Worm (Caenorhabditis elegans) whole organism, L3 larva: ENCODE measurements around the gene Y32G9A.5.
A peak's percentile ranks its signal among the peaks of the same experiment; 100 is the strongest.

ENCODE experiments used
- R02D3.7 ChIP-seq: fragments of 150-350 bp; optimal IDR thresholded peaks from 2 replicates; lab custom pipeline; 2014; ENCODE audit warnings: missing biosample characterization, missing genetic modification characterization
- ZK546.5 ChIP-seq: sonication (generic microtip); optimal IDR thresholded peaks from 2 replicates; lab custom pipeline; 2017; ENCODE audit warnings: missing biosample characterization, missing genetic modification characterization
- aly-2 ChIP-seq: fragments of 150-350 bp; optimal IDR thresholded peaks from 2 replicates; lab custom pipeline; 2014; ENCODE audit warnings: missing biosample characterization, missing genetic modification characterization
- ama-1 ChIP-seq: fragments of 150-350 bp; optimal IDR thresholded peaks from 2 replicates; lab custom pipeline; 2018
- ceh-28 ChIP-seq: fragments of 150-350 bp; optimal IDR thresholded peaks from 2 replicates; lab custom pipeline; 2014; ENCODE audit warnings: missing biosample characterization, missing genetic modification reagents, missing genetic modification characterization
- daf-12 ChIP-seq: fragments of 150-350 bp; optimal IDR thresholded peaks from 2 replicates; lab custom pipeline; 2014; ENCODE audit warnings: missing biosample characterization, missing genetic modification reagents, missing genetic modification characterization
- egl-27 ChIP-seq: sonication (generic microtip); optimal IDR thresholded peaks from 4 replicates; lab custom pipeline; 2017; ENCODE audit warnings: missing biosample characterization, missing genetic modification reagents, missing genetic modification characterization
- egl-5 ChIP-seq: fragments of 150-350 bp; optimal IDR thresholded peaks from 2 replicates; lab custom pipeline; 2017; ENCODE audit warnings: missing biosample characterization, missing genetic modification reagents, missing genetic modification characterization, inconsistent platforms
- elt-1 ChIP-seq: fragments of 150-350 bp; optimal IDR thresholded peaks from 2 replicates; lab custom pipeline; 2014; ENCODE audit warnings: missing biosample characterization, missing genetic modification characterization
- elt-2 ChIP-seq: sonication (generic microtip); optimal IDR thresholded peaks from 2 replicates; lab custom pipeline; 2016; ENCODE audit warnings: missing genetic modification reagents, mild to moderate bottlenecking, missing genetic modification characterization, missing compliant biosample characterization
- elt-3 ChIP-seq, 3 experiments: fragments of 150-350 bp in 1 of 3; sonication (generic microtip) in 2 of 3; optimal IDR thresholded peaks; 2 replicates in 2 of 3; 4 replicates in 1 of 3; lab custom pipeline; 2014 to 2017; ENCODE audit warnings: missing biosample characterization in 3 of 3, missing genetic modification characterization in 3 of 3
- eor-1 ChIP-seq, 2 experiments: fragments of 150-350 bp; optimal IDR thresholded peaks; 2 replicates each; lab custom pipeline; 2014 to 2018; ENCODE audit warnings: missing biosample characterization in 2 of 2, missing genetic modification characterization in 2 of 2
- fkh-10 ChIP-seq: sonication (generic microtip); optimal IDR thresholded peaks from 2 replicates; lab custom pipeline; 2017; ENCODE audit warnings: missing biosample characterization, missing genetic modification reagents, missing genetic modification characterization
- fkh-2 ChIP-seq: fragments of 150-350 bp; optimal IDR thresholded peaks from 2 replicates; lab custom pipeline; 2014; ENCODE audit warnings: missing biosample characterization, missing genetic modification reagents, missing genetic modification characterization
- hmg-11 ChIP-seq: sonication (generic microtip); optimal IDR thresholded peaks from 2 replicates; lab custom pipeline; 2016; ENCODE audit warnings: missing genetic modification characterization, missing compliant biosample characterization
- lin-15B ChIP-seq: fragments of 150-350 bp; optimal IDR thresholded peaks from 2 replicates; lab custom pipeline; 2014; ENCODE audit warnings: missing biosample characterization, missing genetic modification characterization
- lin-39 ChIP-seq: fragments of 150-350 bp; optimal IDR thresholded peaks from 2 replicates; lab custom pipeline; 2018; ENCODE audit warnings: missing biosample characterization, missing genetic modification reagents, missing genetic modification characterization
- lsy-12 ChIP-seq: sonication (generic microtip); optimal IDR thresholded peaks from 2 replicates; lab custom pipeline; 2016; ENCODE audit warnings: mild to moderate bottlenecking, missing genetic modification characterization, missing compliant biosample characterization
- mdl-1 ChIP-seq: fragments of 150-350 bp; optimal IDR thresholded peaks from 2 replicates; lab custom pipeline; 2014; ENCODE audit warnings: missing biosample characterization, missing genetic modification characterization
- mml-1 ChIP-seq: fragments of 150-350 bp; sonication (generic microtip); optimal IDR thresholded peaks from 3 replicates; lab custom pipeline; 2014; ENCODE audit warnings: missing biosample characterization, missing genetic modification characterization
- nfya-1 ChIP-seq: sonication (generic microtip); optimal IDR thresholded peaks from 2 replicates; lab custom pipeline; 2017; ENCODE audit warnings: missing genetic modification characterization, mild to moderate bottlenecking, missing compliant biosample characterization, antibody characterized with exemption, moderate library complexity; ENCODE audit not compliant: insufficient read depth
- nhr-11 ChIP-seq: fragments of 150-350 bp; optimal IDR thresholded peaks from 2 replicates; lab custom pipeline; 2014; ENCODE audit warnings: missing biosample characterization, missing genetic modification characterization
- nhr-12 ChIP-seq: fragments of 150-350 bp; optimal IDR thresholded peaks from 2 replicates; lab custom pipeline; 2014; ENCODE audit warnings: missing biosample characterization, missing genetic modification characterization
- nhr-23 ChIP-seq: fragments of 150-350 bp; optimal IDR thresholded peaks from 2 replicates; lab custom pipeline; 2014; ENCODE audit warnings: missing biosample characterization, missing genetic modification reagents, missing genetic modification characterization
- nhr-237 ChIP-seq: fragments of 150-350 bp; optimal IDR thresholded peaks from 2 replicates; lab custom pipeline; 2014; ENCODE audit warnings: missing biosample characterization, missing genetic modification characterization
- nhr-25 ChIP-seq: sonication (generic microtip); optimal IDR thresholded peaks from 2 replicates; lab custom pipeline; 2017; ENCODE audit warnings: missing biosample characterization, missing genetic modification characterization
- nhr-28 ChIP-seq: fragments of 150-350 bp; optimal IDR thresholded peaks from 2 replicates; lab custom pipeline; 2014; ENCODE audit warnings: missing biosample characterization, missing genetic modification characterization
- nhr-67 ChIP-seq: fragments of 150-350 bp; optimal IDR thresholded peaks from 2 replicates; lab custom pipeline; 2014; ENCODE audit warnings: missing biosample characterization, missing genetic modification characterization
- nhr-76 ChIP-seq: fragments of 150-350 bp; sonication (generic microtip); optimal IDR thresholded peaks from 5 replicates; lab custom pipeline; 2014; ENCODE audit warnings: missing biosample characterization, missing genetic modification characterization
- pha-4 ChIP-seq: fragments of 150-350 bp; optimal IDR thresholded peaks from 2 replicates; lab custom pipeline; 2014; ENCODE audit warnings: missing biosample characterization, missing genetic modification reagents, missing genetic modification characterization
- pqm-1 ChIP-seq: fragments of 150-350 bp; optimal IDR thresholded peaks from 2 replicates; lab custom pipeline; 2017; ENCODE audit warnings: missing biosample characterization, missing genetic modification characterization, inconsistent platforms
- sea-2 ChIP-seq: fragments of 150-350 bp; sonication (generic microtip); optimal IDR thresholded peaks from 4 replicates; lab custom pipeline; 2014; ENCODE audit warnings: missing biosample characterization, missing genetic modification reagents, missing genetic modification characterization
- skn-1 ChIP-seq: fragments of 150-350 bp; optimal IDR thresholded peaks from 2 replicates; lab custom pipeline; 2014; ENCODE audit warnings: missing biosample characterization, missing genetic modification characterization
- snpc-4 ChIP-seq: fragments of 150-350 bp; optimal IDR thresholded peaks from 2 replicates; lab custom pipeline; 2014; ENCODE audit warnings: missing biosample characterization, missing genetic modification characterization
- tbx-2 ChIP-seq: sonication (generic microtip); optimal IDR thresholded peaks from 2 replicates; lab custom pipeline; 2016; ENCODE audit warnings: mild to moderate bottlenecking, missing genetic modification characterization, missing compliant biosample characterization
- unc-39 ChIP-seq: sonication (generic microtip); optimal IDR thresholded peaks from 4 replicates; lab custom pipeline; 2017; ENCODE audit warnings: missing biosample characterization, missing genetic modification characterization
- zag-1 ChIP-seq: fragments of 150-350 bp; optimal IDR thresholded peaks from 2 replicates; lab custom pipeline; 2014; ENCODE audit warnings: missing biosample characterization, missing genetic modification characterization
- ztf-4 ChIP-seq: fragments of 150-350 bp; optimal IDR thresholded peaks from 2 replicates; lab custom pipeline; 2014; ENCODE audit warnings: missing biosample characterization, missing genetic modification characterization

Y32G9A.5 gene

DNA sequence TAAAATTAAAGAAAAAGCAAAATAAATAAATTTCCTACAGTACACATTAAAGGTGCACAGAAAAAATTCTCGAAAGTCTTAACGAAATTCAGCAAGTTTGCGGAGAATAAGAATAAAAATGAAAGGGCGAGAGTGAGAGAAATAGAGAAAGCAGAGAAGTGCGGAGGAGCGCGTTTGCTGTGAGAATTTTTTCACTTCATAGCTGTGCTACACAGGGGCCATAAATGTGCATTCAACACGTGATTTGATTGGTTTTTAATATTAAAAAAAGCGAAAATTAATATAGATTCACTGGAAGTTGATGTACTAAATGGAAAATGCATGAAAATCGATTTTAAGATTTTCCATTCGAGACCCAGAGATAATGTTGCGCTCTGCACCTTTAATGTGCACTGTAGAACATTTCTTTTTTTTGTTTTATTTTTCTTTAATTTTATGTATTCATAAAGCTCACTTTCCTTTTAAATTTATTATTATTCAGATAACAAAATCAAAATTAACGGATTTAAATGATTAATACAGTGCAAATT, 10.6 kb downstream of the Y32G9A.5 start, which contains the start of gene Y32G9A.2:
Gene Y32G9A.2 (plus strand): TSS at position 480 of the 530 bp plus-strand sequence.
- TF ChIP-seq egl-5 (no peak), mdl-1 (tag; lab: Kevin White, UChicago) (no peak), pqm-1 (peak; percentile 5), hmg-11 (tag; lab: Kevin White, UChicago) (peak; percentile 44), lin-15B (tag; lab: Kevin White, UChicago) (peak; percentile 69), skn-1 (tag; lab: Kevin White, UChicago) (no peak), nhr-25 (tag; lab: Kevin White, UChicago) (peak; percentile 27), nfya-1 (peak; percentile 68), nhr-237 (tag; lab: Kevin White, UChicago) (no peak), elt-3 (tag; optimal IDR thresholded peaks at IDR 0.05; lab: Kevin White, UChicago) (no peak), lin-39 (peak; percentile 11), nhr-28 (no peak), eor-1 (tag; optimal IDR thresholded peaks at IDR 0.05; lab: Kevin White, UChicago) (no peak), egl-27 (no peak), tbx-2 (tag; lab: Kevin White, UChicago) (no peak), elt-2 (tag; lab: Kevin White, UChicago) (no peak), nhr-11 (tag; lab: Kevin White, UChicago) (no peak), nhr-23 (tag; lab: Kevin White, UChicago) (peak; percentile 11), R02D3.7 (tag; lab: Kevin White, UChicago) (no peak), ceh-28 (tag; lab: Kevin White, UChicago) (no peak), nhr-12 (no peak), pha-4 (tag; lab: Kevin White, UChicago) (peak; percentile 24)

DNA sequence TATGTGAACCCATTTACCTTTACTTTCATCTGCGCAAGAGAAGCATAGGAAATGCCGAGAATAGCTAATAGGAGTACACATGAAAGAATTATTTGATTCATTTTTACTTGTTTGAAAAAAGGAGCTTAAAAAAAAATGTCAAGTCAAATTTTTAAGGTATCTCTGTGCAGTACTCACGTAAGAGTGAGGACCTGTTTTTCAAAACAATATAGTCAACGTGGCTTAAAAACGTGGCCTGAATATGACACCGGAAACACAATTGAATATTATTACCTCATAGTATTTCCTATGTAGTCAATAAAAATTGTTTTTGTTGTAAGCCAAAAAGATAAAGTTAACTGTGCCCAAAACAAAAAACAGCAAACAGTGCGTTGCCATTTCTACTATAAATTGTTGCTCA, 12.7 kb downstream of the Y32G9A.5 start, which contains the start of gene Y32G9A.12:
Gene Y32G9A.12 (minus strand): TSS at position 101 of the 400 bp plus-strand sequence.
- TF ChIP-seq egl-27 (no peak), mml-1 (tag; lab: Kevin White, UChicago) (no peak), fkh-2 (tag; lab: Kevin White, UChicago) (no peak), mdl-1 (tag; lab: Kevin White, UChicago) (no peak), elt-2 (tag; lab: Kevin White, UChicago) (no peak), nhr-25 (tag; lab: Kevin White, UChicago) (no peak), nhr-76 (tag; lab: Kevin White, UChicago) (no peak), lsy-12 (tag; lab: Kevin White, UChicago) (no peak), aly-2 (tag; lab: Kevin White, UChicago) (no peak), elt-1 (tag; lab: Kevin White, UChicago) (no peak), nhr-67 (tag; lab: Kevin White, UChicago) (no peak)

DNA sequence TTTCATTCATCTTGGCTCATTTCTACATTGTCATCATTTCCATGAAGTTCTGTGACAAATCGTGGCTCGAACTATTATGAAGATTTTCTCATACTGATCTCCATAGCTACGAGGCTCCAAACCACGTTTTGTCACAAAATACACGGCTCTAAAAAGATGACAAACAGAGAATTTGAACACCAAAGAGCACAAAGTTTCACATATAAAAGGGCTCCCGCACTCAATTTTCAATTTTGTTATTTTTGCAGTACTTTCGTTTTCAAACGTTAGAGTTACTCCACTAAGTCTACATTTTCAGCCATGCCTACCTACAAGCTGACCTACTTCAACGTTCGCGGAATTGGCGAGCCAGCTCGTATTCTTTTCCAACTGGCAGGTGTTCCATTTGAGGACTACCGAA, 13.9 kb downstream of the Y32G9A.5 start, which contains the start of gene gst-37:
Gene gst-37 (plus strand): TSS at position 301 of the 400 bp plus-strand sequence.
- TF ChIP-seq nhr-237 (tag; lab: Kevin White, UChicago) (no peak), mml-1 (tag; lab: Kevin White, UChicago) (no peak), nhr-67 (tag; lab: Kevin White, UChicago) (no peak), ceh-28 (tag; lab: Kevin White, UChicago) (no peak), zag-1 (tag; lab: Kevin White, UChicago) (no peak), pqm-1 (no peak), elt-1 (tag; lab: Kevin White, UChicago) (no peak), R02D3.7 (tag; lab: Kevin White, UChicago) (no peak), nhr-28 (no peak), unc-39 (tag; lab: Kevin White, UChicago) (no peak), lsy-12 (tag; lab: Kevin White, UChicago) (no peak), egl-27 (no peak), ZK546.5 (tag; lab: Kevin White, UChicago) (no peak), lin-15B (tag; lab: Kevin White, UChicago) (no peak), elt-2 (tag; lab: Kevin White, UChicago) (no peak), skn-1 (tag; lab: Kevin White, UChicago) (no peak), daf-12 (tag; lab: Kevin White, UChicago) (no peak), snpc-4 (no peak), ama-1 (no peak)

DNA sequence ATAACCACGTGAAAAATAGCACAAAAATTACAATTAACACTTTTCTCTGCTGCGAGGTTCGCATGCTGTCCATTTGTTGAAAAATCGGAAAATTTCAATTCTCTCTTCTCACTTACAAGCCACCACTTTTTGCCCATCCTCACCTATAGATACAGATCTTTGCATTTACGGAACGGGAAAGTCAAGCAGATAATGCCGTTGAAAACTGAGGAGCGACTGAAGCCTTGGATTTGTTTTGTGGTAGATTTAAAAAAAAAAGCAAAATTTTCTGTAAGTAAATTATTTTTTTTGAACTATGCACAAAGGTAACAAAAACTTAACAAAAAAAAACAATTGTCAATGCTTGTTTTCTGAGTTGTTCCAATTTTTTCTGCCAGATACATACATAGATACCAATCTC, 18.0 kb downstream of the Y32G9A.5 start, which contains the start of gene T06A1.1:
Gene T06A1.1 (minus strand): TSS at position 101 of the 400 bp plus-strand sequence.
- no peak for TF ChIP-seq pha-4 (tag; lab: Kevin White, UChicago)
- no peak for TF ChIP-seq nhr-25 (tag; lab: Kevin White, UChicago)
- TF ChIP-seq fkh-10 (GFP tag; lab: Kevin White, UChicago): no peak
- no peak for TF ChIP-seq ztf-4
- TF ChIP-seq lsy-12 (tag; lab: Kevin White, UChicago): no peak
- no peak for TF ChIP-seq elt-3 (tag; optimal IDR thresholded peaks at IDR 0.05; lab: Kevin White, UChicago)
- no peak for TF ChIP-seq sea-2
